ENCODE assay signal across 1 fruit fly cellular context in the genomic region with DNA sequence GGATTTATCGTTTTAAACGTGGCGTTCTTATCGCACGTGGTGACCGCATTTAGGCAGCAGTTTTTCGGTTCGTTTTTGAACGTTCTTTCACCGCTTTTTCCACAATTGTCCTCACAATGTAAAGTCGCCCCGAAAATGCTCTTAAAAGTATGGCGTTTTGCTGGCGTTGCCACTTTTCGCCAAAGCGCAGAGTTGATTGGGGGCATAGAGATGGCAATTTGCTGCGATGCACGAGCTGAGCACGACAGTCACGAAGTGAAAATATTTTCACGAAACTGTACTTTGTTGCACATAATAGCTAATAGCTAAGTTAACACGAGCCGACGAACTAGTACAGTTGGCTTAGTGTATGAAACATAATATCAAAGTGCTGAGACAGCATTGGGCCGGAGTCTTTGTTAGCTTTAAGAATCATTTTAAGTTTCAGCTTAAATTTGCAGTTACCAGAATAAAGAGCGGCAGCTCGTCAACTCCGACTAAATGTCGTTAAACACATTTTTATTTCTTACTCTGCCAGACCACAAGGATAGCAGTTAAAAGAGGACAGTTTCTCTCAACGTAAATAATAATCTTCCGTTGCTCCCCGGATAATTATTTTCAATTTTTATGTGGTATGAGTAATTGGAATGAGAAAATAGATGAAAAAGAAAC.
TF ChIP-seq lines count a peak whose summit lies in the region.

A gene (minus strand): TSS at position 155 of the 651 bp plus-strand sequence.

TF ChIP-seq in whole organism, embryonic, 481 proteins besides CTCF, POLR2A, EP300 and RAD21 (continued from another document and continues in another):
- TF ChIP-seq CG43689 (GFP tag; IDR thresholded peaks at IDR 0.05; lab: Robert Waterston, UW): no peak
- TF ChIP-seq maf-S (GFP tag; optimal IDR thresholded peaks at IDR 0.05; lab: Kevin White, UChicago): no peak
- TF ChIP-seq Xrp1 (GFP tag; IDR thresholded peaks at IDR 0.05; lab: Robert Waterston, UW): peak; percentile 10; the same call in 1 of the 2 replicates
- TF ChIP-seq CG12744 (GFP tag; optimal IDR thresholded peaks at IDR 0.05; lab: Kevin White, UChicago): no peak
- TF ChIP-seq Pdp1 (GFP tag; optimal IDR thresholded peaks at IDR 0.05; lab: Kevin White, UChicago): peak; percentile 33 to 74
- TF ChIP-seq pzg (GFP tag; optimal IDR thresholded peaks at IDR 0.05; lab: Kevin White, UChicago): peak; percentile 81
- 0 out of 3 replicates have a peak, but pooled peaks have one; percentile 28 for TF ChIP-seq otp (GFP tag; IDR thresholded peaks at IDR 0.05; lab: Robert Waterston, UW)
- 0 out of 2 replicates have a peak, but pooled peaks have one; percentile 4 for TF ChIP-seq Ada2b (GFP tag; IDR thresholded peaks at IDR 0.05; lab: Robert Waterston, UW)
- no peak for TF ChIP-seq CG1233 (GFP tag; optimal IDR thresholded peaks at IDR 0.05; lab: Kevin White, UChicago)
- no peak for TF ChIP-seq CG6854 (GFP tag; optimal IDR thresholded peaks at IDR 0.05; lab: Kevin White, UChicago)
- TF ChIP-seq Deaf1 (tag; optimal IDR thresholded peaks at IDR 0.05; lab: Kevin White, UChicago): no peak
- no peak for TF ChIP-seq klu (GFP tag; IDR thresholded peaks at IDR 0.05; lab: Robert Waterston, UW)
- TF ChIP-seq CG3995 (GFP tag; optimal IDR thresholded peaks at IDR 0.05; lab: Kevin White, UChicago): peak; percentile 78
- peak; percentile 70 for TF ChIP-seq NFAT (GFP tag; IDR thresholded peaks at IDR 0.05; lab: Robert Waterston, UW)
- TF ChIP-seq CG3281 (GFP tag; optimal IDR thresholded peaks at IDR 0.05; lab: Kevin White, UChicago): no peak
- TF ChIP-seq CG13296 (GFP tag; optimal IDR thresholded peaks at IDR 0.05; lab: Kevin White, UChicago): no peak
- no peak for TF ChIP-seq CG7372 (GFP tag; IDR thresholded peaks at IDR 0.05; lab: Robert Waterston, UW)
- TF ChIP-seq bigmax (GFP tag; optimal IDR thresholded peaks at IDR 0.05; lab: Kevin White, UChicago): no peak
- peak; percentile 15 for TF ChIP-seq shn (GFP tag; optimal IDR thresholded peaks at IDR 0.05; lab: Kevin White, UChicago)
- no peak for TF ChIP-seq ham (GFP tag; IDR thresholded peaks at IDR 0.05; lab: Robert Waterston, UW)
- no peak for TF ChIP-seq tap (tag; optimal IDR thresholded peaks at IDR 0.05; lab: Kevin White, UChicago)
- no peak for TF ChIP-seq CG7556 (GFP tag; optimal IDR thresholded peaks at IDR 0.05; lab: Kevin White, UChicago)
- peak; percentile 40 for TF ChIP-seq NfI (GFP tag; optimal IDR thresholded peaks at IDR 0.05; lab: Kevin White, UChicago)
- TF ChIP-seq CG2199 (GFP tag; IDR thresholded peaks at IDR 0.05; lab: Robert Waterston, UW): no peak
- peak; percentile 10 for TF ChIP-seq CrebB (tag; optimal IDR thresholded peaks at IDR 0.05; lab: Kevin White, UChicago)
- TF ChIP-seq tio (GFP tag; optimal IDR thresholded peaks at IDR 0.05; lab: Kevin White, UChicago): no peak
- no peak for TF ChIP-seq z (GFP tag; IDR thresholded peaks at IDR 0.05; lab: Robert Waterston, UW)
- no peak for TF ChIP-seq Abd-B (GFP tag; optimal IDR thresholded peaks at IDR 0.05; lab: Kevin White, UChicago)
- TF ChIP-seq CG9609 (GFP tag; optimal IDR thresholded peaks at IDR 0.05; lab: Kevin White, UChicago): peak; percentile 20
- TF ChIP-seq CG4404 (GFP tag; IDR thresholded peaks at IDR 0.05; lab: Robert Waterston, UW): peak; percentile 6; the same call in 1 of the 2 replicates
- TF ChIP-seq crc (GFP tag; optimal IDR thresholded peaks at IDR 0.05; lab: Kevin White, UChicago): no peak
- TF ChIP-seq CG18599 (GFP tag; optimal IDR thresholded peaks at IDR 0.05; lab: Kevin White, UChicago): no peak
- TF ChIP-seq CG5245 (GFP tag; optimal IDR thresholded peaks at IDR 0.05; lab: Kevin White, UChicago): no peak
- TF ChIP-seq CG31388 (GFP tag; optimal IDR thresholded peaks at IDR 0.05; lab: Kevin White, UChicago): no peak
- no peak for TF ChIP-seq Hand (GFP tag; optimal IDR thresholded peaks at IDR 0.05; lab: Kevin White, UChicago)
- no peak for TF ChIP-seq Kr (GFP tag; optimal IDR thresholded peaks at IDR 0.05; lab: Kevin White, UChicago)
- peak; percentile 80 for TF ChIP-seq CG11456 (GFP tag; IDR thresholded peaks at IDR 0.05; lab: Robert Waterston, UW)
- TF ChIP-seq Mes4 (GFP tag; optimal IDR thresholded peaks at IDR 0.05; lab: Kevin White, UChicago): no peak
- no peak for TF ChIP-seq Doc2 (GFP tag; IDR thresholded peaks at IDR 0.05; lab: Robert Waterston, UW)
- no peak for TF ChIP-seq CG18764 (GFP tag; optimal IDR thresholded peaks at IDR 0.05; lab: Kevin White, UChicago)
- no peak for TF ChIP-seq Mad (GFP tag; optimal IDR thresholded peaks at IDR 0.05; lab: Kevin White, UChicago)
- peak; percentile 26 for TF ChIP-seq CG9727 (GFP tag; optimal IDR thresholded peaks at IDR 0.05; lab: Kevin White, UChicago)
- TF ChIP-seq HHEX (GFP tag; optimal IDR thresholded peaks at IDR 0.05; lab: Kevin White, UChicago): no peak
- TF ChIP-seq row (GFP tag; IDR thresholded peaks at IDR 0.05; lab: Robert Waterston, UW): peak; percentile 97
- TF ChIP-seq Trl (optimal IDR thresholded peaks at IDR 0.05; lab: Kevin White, UChicago): no peak
- peak; percentile 15 for TF ChIP-seq Trl (GFP tag; optimal IDR thresholded peaks at IDR 0.05; lab: Kevin White, UChicago)
- no peak for TF ChIP-seq gcm2 (GFP tag; optimal IDR thresholded peaks at IDR 0.05; lab: Kevin White, UChicago)
- no peak for TF ChIP-seq oc (tag; optimal IDR thresholded peaks at IDR 0.05; lab: Kevin White, UChicago)
- TF ChIP-seq gsb (GFP tag; IDR thresholded peaks at IDR 0.05; lab: Robert Waterston, UW): no peak
- TF ChIP-seq CG17912 (GFP tag; optimal IDR thresholded peaks at IDR 0.05; lab: Kevin White, UChicago): peak; percentile 45
- no peak for TF ChIP-seq jing (GFP tag; optimal IDR thresholded peaks at IDR 0.05; lab: Kevin White, UChicago)
- TF ChIP-seq Fer3 (tag; optimal IDR thresholded peaks at IDR 0.05; lab: Kevin White, UChicago): no peak
- no peak for TF ChIP-seq fd96Cb (tag; optimal IDR thresholded peaks at IDR 0.05; lab: Kevin White, UChicago)
- TF ChIP-seq CG18476 (GFP tag; optimal IDR thresholded peaks at IDR 0.05; lab: Kevin White, UChicago): no peak
- TF ChIP-seq CG10267 (tag; optimal IDR thresholded peaks at IDR 0.05; lab: Kevin White, UChicago): no peak
- TF ChIP-seq Dp (GFP tag; optimal IDR thresholded peaks at IDR 0.05; lab: Kevin White, UChicago): peak; percentile 32
- no peak for TF ChIP-seq CG2202 (tag; optimal IDR thresholded peaks at IDR 0.05; lab: Kevin White, UChicago)
- TF ChIP-seq Fer2 (tag; optimal IDR thresholded peaks at IDR 0.05; lab: Kevin White, UChicago): no peak
- TF ChIP-seq CG15269 (tag; optimal IDR thresholded peaks at IDR 0.05; lab: Kevin White, UChicago): no peak
- peak; percentile 84 for TF ChIP-seq Dll (GFP tag; IDR thresholded peaks at IDR 0.05; lab: Robert Waterston, UW; ENCODE audit: partially characterized antibody)
- TF ChIP-seq CG6765 (GFP tag; optimal IDR thresholded peaks at IDR 0.05; lab: Kevin White, UChicago): no peak
- no peak for TF ChIP-seq CG7839 (tag; optimal IDR thresholded peaks at IDR 0.05; lab: Kevin White, UChicago)
- peak in 1 of 2 experiments; percentile 31 for TF ChIP-seq tll (GFP tag; optimal IDR thresholded peaks at IDR 0.05; lab: Kevin White, UChicago)
- TF ChIP-seq CG2116 (GFP tag; optimal IDR thresholded peaks at IDR 0.05; lab: Kevin White, UChicago): peak; percentile 99
- no peak for TF ChIP-seq B-H1 (GFP tag; IDR thresholded peaks at IDR 0.05; lab: Robert Waterston, UW)
- TF ChIP-seq gsb-n (tag; optimal IDR thresholded peaks at IDR 0.05; lab: Kevin White, UChicago): no peak
- peak; percentile 31 for TF ChIP-seq CG30403 (GFP tag; optimal IDR thresholded peaks at IDR 0.05; lab: Kevin White, UChicago)
- no peak for TF ChIP-seq CkIIα-i1 (GFP tag; IDR thresholded peaks at IDR 0.05; lab: Robert Waterston, UW)
- TF ChIP-seq Nf-YA (GFP tag; IDR thresholded peaks at IDR 0.05; lab: Robert Waterston, UW): no peak
- TF ChIP-seq CG3065 (GFP tag; optimal IDR thresholded peaks at IDR 0.05; lab: Kevin White, UChicago): no peak
- TF ChIP-seq CG4617 (GFP tag; optimal IDR thresholded peaks at IDR 0.05; lab: Kevin White, UChicago; ENCODE audit: borderline replicate concordance): peak; percentile 65
- TF ChIP-seq schlank (tag; optimal IDR thresholded peaks at IDR 0.05; lab: Kevin White, UChicago): no peak
- TF ChIP-seq D19A (tag; optimal IDR thresholded peaks at IDR 0.05; lab: Kevin White, UChicago): no peak
- no peak for TF ChIP-seq NC2α (GFP tag; optimal IDR thresholded peaks at IDR 0.05; lab: Kevin White, UChicago)
- TF ChIP-seq Scr (GFP tag; IDR thresholded peaks at IDR 0.05; lab: Robert Waterston, UW; ENCODE audit: partially characterized antibody): peak; percentile 93
- TF ChIP-seq CG10147 (GFP tag; optimal IDR thresholded peaks at IDR 0.05; lab: Kevin White, UChicago): no peak
- peak; percentile 26 for TF ChIP-seq sqz (GFP tag; optimal IDR thresholded peaks at IDR 0.05; lab: Kevin White, UChicago)
- TF ChIP-seq CG34376 (GFP tag; optimal IDR thresholded peaks at IDR 0.05; lab: Kevin White, UChicago): no peak
- no peak for TF ChIP-seq CG18262 (tag; optimal IDR thresholded peaks at IDR 0.05; lab: Kevin White, UChicago)
- TF ChIP-seq Dad (GFP tag; optimal IDR thresholded peaks at IDR 0.05; lab: Kevin White, UChicago): no peak
- TF ChIP-seq CG6175 (GFP tag; IDR thresholded peaks at IDR 0.05; lab: Robert Waterston, UW): no peak
- peak; percentile 49 for TF ChIP-seq NC2β (GFP tag; optimal IDR thresholded peaks at IDR 0.05; lab: Kevin White, UChicago)
- TF ChIP-seq croc (GFP tag; conservative IDR thresholded peaks at IDR 0.05; lab: Robert Waterston, UW): no peak
- TF ChIP-seq Gsc (GFP tag; IDR thresholded peaks at IDR 0.05; lab: Robert Waterston, UW): no peak
- TF ChIP-seq nom (GFP tag; optimal IDR thresholded peaks at IDR 0.05; lab: Kevin White, UChicago): no peak
- TF ChIP-seq Six4 (GFP tag; optimal IDR thresholded peaks at IDR 0.05; lab: Kevin White, UChicago): no peak
- TF ChIP-seq sd (tag; optimal IDR thresholded peaks at IDR 0.05; lab: Kevin White, UChicago): no peak
- no peak for TF ChIP-seq CG7745 (tag; optimal IDR thresholded peaks at IDR 0.05; lab: Kevin White, UChicago)
- TF ChIP-seq CG17802 (tag; optimal IDR thresholded peaks at IDR 0.05; lab: Kevin White, UChicago): peak; percentile 12
- TF ChIP-seq CG10366 (GFP tag; IDR thresholded peaks at IDR 0.05; lab: Robert Waterston, UW): peak; percentile 10; the same call in 1 of the 2 replicates
- TF ChIP-seq kah (GFP tag; optimal IDR thresholded peaks at IDR 0.05; lab: Kevin White, UChicago): no peak
- TF ChIP-seq lmd (GFP tag; IDR thresholded peaks at IDR 0.05; lab: Robert Waterston, UW): peak; percentile 41; the same call in 1 of the 2 replicates
- no peak for TF ChIP-seq luna (GFP tag; optimal IDR thresholded peaks at IDR 0.05; lab: Kevin White, UChicago)
- no peak for TF ChIP-seq Camta (GFP tag; optimal IDR thresholded peaks at IDR 0.05; lab: Kevin White, UChicago)
- TF ChIP-seq ranshi (GFP tag; IDR thresholded peaks at IDR 0.05; lab: Robert Waterston, UW): no peak
- TF ChIP-seq Ets65A (GFP tag; lab: Kevin White, UChicago): peak; percentile 95
- TF ChIP-seq CG10462 (GFP tag; optimal IDR thresholded peaks at IDR 0.05; lab: Kevin White, UChicago): no peak
- no peak for TF ChIP-seq CG8924 (tag; optimal IDR thresholded peaks at IDR 0.05; lab: Kevin White, UChicago)
- no peak for TF ChIP-seq CG6813 (GFP tag; optimal IDR thresholded peaks at IDR 0.05; lab: Kevin White, UChicago)
- TF ChIP-seq dmrt11E (tag; optimal IDR thresholded peaks at IDR 0.05; lab: Kevin White, UChicago): no peak
- TF ChIP-seq toy (GFP tag; IDR thresholded peaks at IDR 0.05; lab: Robert Waterston, UW): no peak
- no peak for TF ChIP-seq CG33557 (GFP tag; optimal IDR thresholded peaks at IDR 0.05; lab: Kevin White, UChicago)
- TF ChIP-seq az2 (GFP tag; optimal IDR thresholded peaks at IDR 0.05; lab: Kevin White, UChicago): peak; percentile 21
- no peak for TF ChIP-seq CG15601 (tag; optimal IDR thresholded peaks at IDR 0.05; lab: Kevin White, UChicago)
- TF ChIP-seq CG3838 (GFP tag; optimal IDR thresholded peaks at IDR 0.05; lab: Kevin White, UChicago): no peak
- no peak for TF ChIP-seq nau (GFP tag; optimal IDR thresholded peaks at IDR 0.05; lab: Kevin White, UChicago)
- no peak for TF ChIP-seq Oli (tag; optimal IDR thresholded peaks at IDR 0.05; lab: Kevin White, UChicago)
- TF ChIP-seq Dref (GFP tag; IDR thresholded peaks at IDR 0.05; lab: Robert Waterston, UW): peak; percentile 53
- peak; percentile 8 for TF ChIP-seq chn (GFP tag; optimal IDR thresholded peaks at IDR 0.05; lab: Kevin White, UChicago)
- no peak for TF ChIP-seq Vsx1 (GFP tag; optimal IDR thresholded peaks at IDR 0.05; lab: Kevin White, UChicago)
- peak; percentile 98 for TF ChIP-seq bbx (GFP tag; IDR thresholded peaks at IDR 0.05; lab: Robert Waterston, UW; ENCODE audit: partially characterized antibody)
- peak; percentile 73 for TF ChIP-seq CG3847 (GFP tag; IDR thresholded peaks at IDR 0.05; lab: Robert Waterston, UW)
- TF ChIP-seq Dbx (GFP tag; IDR thresholded peaks at IDR 0.05; lab: Robert Waterston, UW): peak; percentile 68
- TF ChIP-seq gcm (GFP tag; optimal IDR thresholded peaks at IDR 0.05; lab: Kevin White, UChicago): no peak
- TF ChIP-seq fd3F (GFP tag; optimal IDR thresholded peaks at IDR 0.05; lab: Kevin White, UChicago): no peak
- 0 out of 2 replicates have a peak, but pooled peaks have one; percentile 10 for TF ChIP-seq CG14667 (GFP tag; IDR thresholded peaks at IDR 0.05; lab: Robert Waterston, UW)
- peak; percentile 31; the same call in 1 of the 2 replicates for TF ChIP-seq Ptx1 (GFP tag; IDR thresholded peaks at IDR 0.05; lab: Robert Waterston, UW)
- TF ChIP-seq tna (GFP tag; IDR thresholded peaks at IDR 0.05; lab: Robert Waterston, UW; ENCODE audit: partially characterized antibody): peak; percentile 88
- no peak for TF ChIP-seq sc (optimal IDR thresholded peaks at IDR 0.05; lab: Kevin White, UChicago)
- TF ChIP-seq sc (GFP tag; optimal IDR thresholded peaks at IDR 0.05; lab: Kevin White, UChicago): no peak
- TF ChIP-seq E2f1 (GFP tag; IDR thresholded peaks at IDR 0.05; lab: Robert Waterston, UW): no peak
- TF ChIP-seq cwo (GFP tag; optimal IDR thresholded peaks at IDR 0.05; lab: Kevin White, UChicago): no peak
- TF ChIP-seq CG12071 (GFP tag; optimal IDR thresholded peaks at IDR 0.05; lab: Kevin White, UChicago): no peak
- no peak for TF ChIP-seq seq (GFP tag; IDR thresholded peaks at IDR 0.05; lab: Robert Waterston, UW)
- peak; percentile 77 for TF ChIP-seq CG15514 (GFP tag; optimal IDR thresholded peaks at IDR 0.05; lab: Kevin White, UChicago)
- TF ChIP-seq ken (GFP tag; IDR thresholded peaks at IDR 0.05; lab: Robert Waterston, UW): 0 out of 3 replicates have a peak, but pooled peaks have one; percentile 41
- TF ChIP-seq zfh2 (GFP tag; optimal IDR thresholded peaks at IDR 0.05; lab: Kevin White, UChicago): peak; percentile 55
- TF ChIP-seq ab (GFP tag; optimal IDR thresholded peaks at IDR 0.05; lab: Kevin White, UChicago): no peak
